Fruit fly (Drosophila melanogaster) whole organism, embryonic: ENCODE results near the gene alpha-PheRS.

Experiments
- Adf1 ChIP-seq: fragments of 200-800 bp; sonication (Bioruptor generic); IDR thresholded peaks from 2 replicates; pipeline ENCODE4 v1.3.6; 2022; ENCODE audit warnings: missing biosample characterization, missing genetic modification characterization
- Atf3 ChIP-seq: fragments of 200-800 bp; sonication (Bioruptor generic); optimal IDR thresholded peaks from 3 replicates; lab custom pipeline; 2016; ENCODE audit warnings: missing biosample characterization, missing genetic modification characterization
- CG10543 ChIP-seq: fragments of 200-800 bp; sonication (Bioruptor generic); optimal IDR thresholded peaks from 3 replicates; lab custom pipeline; 2017; ENCODE audit warnings: missing biosample characterization, mild to moderate bottlenecking, missing genetic modification characterization, moderate library complexity
- CG11247 ChIP-seq: fragments of 200-800 bp; sonication (Bioruptor generic); IDR thresholded peaks from 2 replicates; pipeline ENCODE4 v1.3.6; 2022; ENCODE audit warnings: missing biosample characterization, missing genetic modification characterization
- CG13123 ChIP-seq: fragments of 200-800 bp; sonication (Bioruptor generic); optimal IDR thresholded peaks from 2 replicates; lab custom pipeline; 2016; ENCODE audit warnings: missing biosample characterization, missing genetic modification characterization
- CG14860 ChIP-seq: fragments of 200-800 bp; sonication (Bioruptor generic); IDR thresholded peaks from 3 replicates; pipeline ENCODE4 v1.3.6; 2022; ENCODE audit warnings: missing biosample characterization, missing genetic modification characterization; ENCODE audit not compliant: partially characterized antibody
- CG15011 ChIP-seq: fragments of 200-800 bp; sonication (Bioruptor generic); optimal IDR thresholded peaks from 3 replicates; lab custom pipeline; 2018; ENCODE audit warnings: missing biosample characterization, mild to moderate bottlenecking, missing genetic modification characterization
- CG15514 ChIP-seq: fragments of 200-800 bp; sonication (Bioruptor generic); optimal IDR thresholded peaks from 3 replicates; lab custom pipeline; 2017; ENCODE audit warnings: missing biosample characterization, missing genetic modification characterization, mild to moderate bottlenecking, moderate library complexity, missing genetic modification reagents
- CG16779 ChIP-seq: fragments of 200-800 bp; sonication (Bioruptor generic); IDR thresholded peaks from 2 replicates; pipeline ENCODE4 v1.3.6; 2022; ENCODE audit warnings: missing biosample characterization, missing genetic modification characterization
- CG16863 ChIP-seq: fragments of 200-800 bp; sonication (Bioruptor generic); optimal IDR thresholded peaks from 3 replicates; lab custom pipeline; 2016; ENCODE audit warnings: missing biosample characterization, missing genetic modification characterization
- CG17912 ChIP-seq: fragments of 200-800 bp; sonication (Bioruptor generic); optimal IDR thresholded peaks from 2 replicates; lab custom pipeline; 2018; ENCODE audit warnings: missing biosample characterization, mild to moderate bottlenecking, missing genetic modification characterization
- CG2202 ChIP-seq: fragments of 200-800 bp; sonication (Bioruptor generic); optimal IDR thresholded peaks from 2 replicates; lab custom pipeline; 2018; ENCODE audit warnings: missing biosample characterization, mild to moderate bottlenecking, missing genetic modification characterization
- CG31224 ChIP-seq: fragments of 200-800 bp; sonication (Bioruptor generic); IDR thresholded peaks from 2 replicates; pipeline ENCODE4 v1.3.6; 2022; ENCODE audit warnings: missing biosample characterization, missing genetic modification characterization
- CG31441 ChIP-seq: fragments of 200-800 bp; sonication (Bioruptor generic); IDR thresholded peaks from 2 replicates; pipeline ENCODE4 v1.3.6; 2022; ENCODE audit warnings: missing biosample characterization, missing genetic modification characterization
- CG3163 ChIP-seq: fragments of 200-800 bp; sonication (Bioruptor generic); optimal IDR thresholded peaks from 3 replicates; lab custom pipeline; 2016; ENCODE audit warnings: missing biosample characterization, missing genetic modification characterization
- CG42726 ChIP-seq: fragments of 200-800 bp; sonication (Bioruptor generic); IDR thresholded peaks from 2 replicates; pipeline ENCODE4 v1.3.6; 2022; ENCODE audit warnings: missing biosample characterization, missing genetic modification characterization; ENCODE audit not compliant: partially characterized antibody
- CG4282 ChIP-seq: fragments of 200-800 bp; sonication (Bioruptor generic); optimal IDR thresholded peaks from 2 replicates; lab custom pipeline; 2016; ENCODE audit warnings: missing biosample characterization, missing genetic modification characterization
- CG4404 ChIP-seq: fragments of 200-800 bp; sonication (Bioruptor generic); IDR thresholded peaks from 2 replicates; pipeline ENCODE4 v1.3.6; 2022; ENCODE audit warnings: missing biosample characterization, missing genetic modification characterization
- CG4424 ChIP-seq: fragments of 200-800 bp; sonication (Bioruptor generic); optimal IDR thresholded peaks from 3 replicates; lab custom pipeline; 2016; ENCODE audit warnings: missing biosample characterization, missing genetic modification characterization
- CG8359 ChIP-seq: fragments of 200-800 bp; sonication (Bioruptor generic); optimal IDR thresholded peaks from 2 replicates; lab custom pipeline; 2017; ENCODE audit warnings: missing biosample characterization, mild to moderate bottlenecking, missing genetic modification characterization, borderline replicate concordance
- CG9797 ChIP-seq: fragments of 200-800 bp; sonication (Bioruptor generic); optimal IDR thresholded peaks from 3 replicates; lab custom pipeline; 2018; ENCODE audit warnings: missing biosample characterization, mild to moderate bottlenecking, missing genetic modification characterization
- CG9876 ChIP-seq: fragments of 200-800 bp; sonication (Bioruptor generic); optimal IDR thresholded peaks from 2 replicates; lab custom pipeline; 2016; ENCODE audit warnings: missing biosample characterization, missing genetic modification characterization
- D19A ChIP-seq: fragments of 200-800 bp; optimal IDR thresholded peaks from 3 replicates; lab custom pipeline; 2019; ENCODE audit warnings: missing biosample characterization, mild to moderate bottlenecking, missing genetic modification characterization, moderate library complexity
- Gug ChIP-seq: fragments of 200-800 bp; sonication (Bioruptor generic); IDR thresholded peaks from 4 replicates; pipeline ENCODE4 v1.3.6; 2022; ENCODE audit warnings: missing biosample characterization, missing genetic modification characterization
- HLH3B ChIP-seq: fragments of 200-800 bp; sonication (Bioruptor generic); IDR thresholded peaks from 2 replicates; pipeline ENCODE4 v1.3.6; 2022; ENCODE audit warnings: missing biosample characterization, missing genetic modification characterization
- Med ChIP-seq: fragments of 200-800 bp; sonication (Bioruptor generic); peaks from one replicate; lab custom pipeline; 2016; ENCODE audit warnings: missing biosample characterization, missing genetic modification characterization, mild to moderate bottlenecking, inconsistent platforms, moderate library complexity
- NC2α ChIP-seq: fragments of 200-800 bp; sonication (Bioruptor generic); optimal IDR thresholded peaks from 2 replicates; lab custom pipeline; 2016; ENCODE audit warnings: missing biosample characterization, missing genetic modification characterization
- Nf-YC ChIP-seq: fragments of 200-800 bp; optimal IDR thresholded peaks from 3 replicates; lab custom pipeline; 2019; ENCODE audit warnings: missing biosample characterization, mild to moderate bottlenecking, missing genetic modification characterization, moderate library complexity
- Opbp ChIP-seq: fragments of 200-800 bp; sonication (Bioruptor generic); IDR thresholded peaks from 3 replicates; pipeline ENCODE4 v1.3.6; 2022; ENCODE audit warnings: missing biosample characterization, missing genetic modification characterization; ENCODE audit not compliant: partially characterized antibody
- Six4 ChIP-seq: fragments of 200-800 bp; sonication (Bioruptor generic); optimal IDR thresholded peaks from 2 replicates; lab custom pipeline; 2016; ENCODE audit warnings: missing biosample characterization, missing genetic modification characterization
- Sox100B ChIP-seq: fragments of 200-800 bp; sonication (Bioruptor generic); optimal IDR thresholded peaks from 3 replicates; lab custom pipeline; 2018; ENCODE audit warnings: missing biosample characterization, mild to moderate bottlenecking, missing genetic modification characterization
- TFAM ChIP-seq: fragments of 200-800 bp; sonication (Bioruptor generic); optimal IDR thresholded peaks from 2 replicates; lab custom pipeline; 2017; ENCODE audit warnings: missing biosample characterization, missing genetic modification characterization, inconsistent platforms
- Xbp1 ChIP-seq: fragments of 200-800 bp; sonication (Bioruptor generic); optimal IDR thresholded peaks from 3 replicates; lab custom pipeline; 2016; ENCODE audit warnings: missing biosample characterization, mild to moderate bottlenecking, missing genetic modification characterization
- al ChIP-seq: fragments of 200-800 bp; sonication (Bioruptor generic); IDR thresholded peaks from 2 replicates; pipeline ENCODE4 v1.3.6; 2022; ENCODE audit warnings: missing biosample characterization, missing genetic modification characterization
- chm ChIP-seq: fragments of 200-800 bp; sonication (Bioruptor generic); IDR thresholded peaks from 2 replicates; pipeline ENCODE4 v1.3.6; 2022; ENCODE audit warnings: missing biosample characterization, missing genetic modification characterization
- corto ChIP-seq: fragments of 200-800 bp; sonication (Bioruptor generic); optimal IDR thresholded peaks from 2 replicates; lab custom pipeline; 2016; ENCODE audit warnings: missing biosample characterization, mild to moderate bottlenecking, missing genetic modification characterization, moderate library complexity
- exex ChIP-seq: fragments of 200-800 bp; sonication (Bioruptor generic); optimal IDR thresholded peaks from 4 replicates; lab custom pipeline; 2018; ENCODE audit warnings: missing biosample characterization, mild to moderate bottlenecking, missing genetic modification characterization, moderate library complexity
- gfzf ChIP-seq: fragments of 200-800 bp; sonication (Bioruptor generic); optimal IDR thresholded peaks from 2 replicates; lab custom pipeline; 2016; ENCODE audit warnings: missing biosample characterization, mild to moderate bottlenecking, missing genetic modification characterization, moderate library complexity
- hkb ChIP-seq, 2 experiments: fragments of 200-800 bp in 1 of 2; fragments of >200 bp in 1 of 2; sonication (Bioruptor generic) in 1 of 2; IDR thresholded peaks in 1 of 2; optimal IDR thresholded peaks in 1 of 2; 2 replicates each; pipeline versions ENCODE4 v1.3.6 to Lab custom; 2017 to 2022; ENCODE audit warnings: missing biosample characterization in 1 of 2, missing genetic modification characterization in 1 of 2
- jumu ChIP-seq: fragments of 200-800 bp; sonication (Bioruptor generic); optimal IDR thresholded peaks from 3 replicates; lab custom pipeline; 2016; ENCODE audit warnings: missing biosample characterization, missing genetic modification characterization
- lbe ChIP-seq: fragments of 200-800 bp; sonication (Bioruptor generic); optimal IDR thresholded peaks from 2 replicates; lab custom pipeline; 2016; ENCODE audit warnings: missing biosample characterization, mild to moderate bottlenecking, missing genetic modification characterization
- prd ChIP-seq, 3 experiments: fragments of >200 bp in 2 of 3; fragments of 200-800 bp in 1 of 3; sonication (Bioruptor generic) in 1 of 3; optimal IDR thresholded peaks in 2 of 3; IDR thresholded peaks in 1 of 3; 2 replicates in 2 of 3; 3 replicates in 1 of 3; pipeline versions ENCODE4 v1.3.6 to Lab custom; 2017 to 2022; ENCODE audit warnings: missing biosample characterization in 1 of 3, missing genetic modification characterization in 1 of 3
- pzg ChIP-seq: fragments of 200-800 bp; sonication (Bioruptor generic); optimal IDR thresholded peaks from 3 replicates; lab custom pipeline; 2018; ENCODE audit warnings: missing biosample characterization, mild to moderate bottlenecking, missing genetic modification characterization, moderate library complexity
- scrt ChIP-seq: fragments of 200-800 bp; sonication (Bioruptor generic); optimal IDR thresholded peaks from 2 replicates; lab custom pipeline; 2018; ENCODE audit warnings: missing biosample characterization, mild to moderate bottlenecking, missing genetic modification characterization, moderate library complexity
- slou ChIP-seq: fragments of 200-800 bp; sonication (Bioruptor generic); optimal IDR thresholded peaks from 3 replicates; lab custom pipeline; 2016; ENCODE audit warnings: missing biosample characterization, missing genetic modification characterization
- ssp ChIP-seq: fragments of 200-800 bp; sonication (Bioruptor generic); IDR thresholded peaks from 2 replicates; pipeline ENCODE4 v1.3.6; 2022; ENCODE audit warnings: missing biosample characterization, missing genetic modification characterization
- stc ChIP-seq: fragments of 200-800 bp; sonication (Bioruptor generic); IDR thresholded peaks from 2 replicates; pipeline ENCODE4 v1.3.6; 2022; ENCODE audit warnings: missing biosample characterization, missing genetic modification characterization
- toy ChIP-seq: fragments of 200-800 bp; sonication (Bioruptor generic); IDR thresholded peaks from 2 replicates; pipeline ENCODE4 v1.3.6; 2022; ENCODE audit warnings: missing biosample characterization, missing genetic modification characterization
- ttk ChIP-seq: fragments of 200-800 bp; sonication (Bioruptor generic); IDR thresholded peaks from 2 replicates; pipeline ENCODE4 v2.1.2; 2022; ENCODE audit warnings: missing biosample characterization, missing genetic modification characterization
- wdn ChIP-seq: fragments of 200-800 bp; sonication (Bioruptor generic); IDR thresholded peaks from 2 replicates; pipeline ENCODE4 v1.3.6; 2022; ENCODE audit warnings: missing biosample characterization, missing genetic modification characterization

Gene alpha-PheRS

DNA sequence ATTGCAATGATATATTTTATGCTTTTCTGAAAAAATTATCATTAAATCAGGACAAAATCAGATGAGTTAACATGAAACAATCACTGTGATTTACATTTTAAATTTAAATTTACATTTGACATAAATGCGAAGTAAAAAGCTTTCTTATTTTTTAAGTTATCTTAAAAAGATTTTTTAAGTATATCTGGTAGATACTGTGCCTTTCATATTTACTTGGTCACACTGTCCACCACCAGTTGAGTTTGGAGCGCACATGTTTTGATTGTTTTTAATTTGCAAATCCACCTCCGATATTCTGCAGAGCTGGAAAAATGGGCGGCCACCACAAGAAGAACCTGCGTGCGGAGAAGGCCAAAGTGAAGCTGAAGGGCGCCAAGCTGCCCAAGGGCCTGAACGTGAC, 28.6 kb downstream of the alpha-PheRS start, which contains the start of gene CG1575 (continued):
- no peak for TF ChIP-seq CG15011
- no peak for TF ChIP-seq HLH3B
- TF ChIP-seq Six4 = no peak
- TF ChIP-seq CG11247 (GFP tag; lab: Robert Waterston, UW) = no peak
- peak; percentile 50 for TF ChIP-seq gfzf
- no peak for TF ChIP-seq CG4424 (GFP tag; lab: Kevin White, UChicago)
- TF ChIP-seq CG4282 (GFP tag; lab: Kevin White, UChicago) = no peak
- TF ChIP-seq ssp = no peak
- no peak for TF ChIP-seq CG42726 (GFP tag; lab: Robert Waterston, UW)
- peak; percentile 76 for TF ChIP-seq scrt (GFP tag; lab: Kevin White, UChicago)
- no peak for TF ChIP-seq TFAM (GFP tag; lab: Kevin White, UChicago)
- TF ChIP-seq CG4404 (GFP tag; lab: Robert Waterston, UW) = no peak
- TF ChIP-seq CG13123 (GFP tag; lab: Kevin White, UChicago) = no peak
- no peak for TF ChIP-seq wdn (GFP tag; lab: Robert Waterston, UW)
- peak; percentile 63 for TF ChIP-seq Med (GFP tag; lab: Kevin White, UChicago)
- no peak for TF ChIP-seq CG3163 (GFP tag; lab: Kevin White, UChicago)
- no peak for TF ChIP-seq CG16863
- TF ChIP-seq CG9797 (GFP tag; lab: Kevin White, UChicago) = peak; percentile 35
- no peak for TF ChIP-seq CG16779 (GFP tag; lab: Robert Waterston, UW)
- no peak for TF ChIP-seq CG17912 (GFP tag; lab: Kevin White, UChicago)
- no peak for TF ChIP-seq Opbp (GFP tag; lab: Robert Waterston, UW)

DNA sequence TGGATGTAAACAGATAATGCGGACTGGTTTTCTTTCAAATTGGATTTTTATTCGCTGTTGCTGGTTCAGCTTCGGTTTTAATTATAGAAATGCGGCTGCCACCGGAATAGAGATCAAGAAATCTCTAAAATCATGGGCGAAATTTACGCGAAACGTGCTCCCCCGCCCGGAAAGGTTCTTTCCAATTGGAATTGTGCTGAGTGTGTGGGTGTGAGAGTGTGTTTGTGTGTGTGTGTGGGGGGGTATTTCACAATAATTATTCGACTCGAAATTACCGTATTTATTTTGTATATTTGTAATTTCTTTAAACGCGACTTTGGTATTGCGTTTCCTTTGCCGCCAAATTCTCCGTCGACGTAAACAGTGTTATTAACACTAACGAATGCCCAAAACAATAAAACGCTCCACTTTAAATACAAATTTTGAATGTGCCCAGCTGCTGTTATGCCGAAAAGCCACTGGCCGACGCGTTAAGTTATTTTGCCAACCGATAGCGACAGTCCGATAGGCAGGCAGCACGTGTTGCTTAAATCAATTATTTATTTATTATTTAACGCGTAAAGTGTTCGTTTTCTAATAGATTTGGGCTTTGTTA, 29.6 kb downstream of the alpha-PheRS start, which contains the start of gene Gclc:
Gclc (minus strand) TSS at position 431 of the 595 bp plus-strand sequence.
- no peak for TF ChIP-seq wdn (GFP tag; lab: Robert Waterston, UW)
- no peak for TF ChIP-seq Gug
- no peak for TF ChIP-seq lbe (GFP tag; lab: Kevin White, UChicago)
- no peak for TF ChIP-seq chm (GFP tag; lab: Robert Waterston, UW)
- TF ChIP-seq CG14860 (GFP tag; lab: Robert Waterston, UW) = no peak
- no peak for TF ChIP-seq CG31441 (GFP tag; lab: Robert Waterston, UW)
- no peak for TF ChIP-seq ttk (GFP tag; lab: Robert Waterston, UW)
- TF ChIP-seq jumu (GFP tag; lab: Kevin White, UChicago) = no peak
- no peak for TF ChIP-seq CG10543 (GFP tag; lab: Kevin White, UChicago)
- TF ChIP-seq Adf1 (GFP tag; lab: Robert Waterston, UW) = no peak
- TF ChIP-seq exex (tag; lab: Kevin White, UChicago) = peak; percentile 28
- TF ChIP-seq hkb (optimal IDR thresholded peaks at IDR 0.05; lab: Kevin White, UChicago) = no peak
- TF ChIP-seq hkb (GFP tag; IDR thresholded peaks at IDR 0.05; lab: Robert Waterston, UW) = no peak
- TF ChIP-seq corto (GFP tag; lab: Kevin White, UChicago) = no peak
- no peak for TF ChIP-seq al (GFP tag; lab: Robert Waterston, UW)
- TF ChIP-seq D19A (tag; lab: Kevin White, UChicago) = no peak
- no peak for TF ChIP-seq Xbp1
- TF ChIP-seq pzg (GFP tag; lab: Kevin White, UChicago) = peak; percentile 59
- TF ChIP-seq CG31224 (GFP tag; lab: Robert Waterston, UW) = no peak
- peak; percentile 39 for TF ChIP-seq CG15514
- TF ChIP-seq Atf3 = no peak
- TF ChIP-seq slou (GFP tag; lab: Kevin White, UChicago) = no peak
- no peak for TF ChIP-seq NC2α
- TF ChIP-seq CG2202 = no peak
- no peak; the same call in 1 of the 2 replicates for TF ChIP-seq CG42726 (GFP tag; lab: Robert Waterston, UW)
- no peak for TF ChIP-seq stc (GFP tag; lab: Robert Waterston, UW)
- TF ChIP-seq prd (optimal IDR thresholded peaks at IDR 0.05; lab: Kevin White, UChicago) = no peak
- no peak for TF ChIP-seq prd (GFP tag; IDR thresholded peaks at IDR 0.05; lab: Robert Waterston, UW)
- no peak for TF ChIP-seq toy (GFP tag; lab: Robert Waterston, UW)
- peak; percentile 14 for TF ChIP-seq Nf-YC (tag; lab: Kevin White, UChicago)
- TF ChIP-seq CG8359 = no peak
- no peak for TF ChIP-seq Sox100B (GFP tag; lab: Kevin White, UChicago)
- no peak for TF ChIP-seq CG9876
